Fruit fly (Drosophila melanogaster): Measurements from ENCODE around the gene CG7208.

Gene CG7208

dm6 chr3R:18146629-18147028, 38.9 kb downstream of the CG7208 start (continued):
- no peak for TF ChIP-seq Smox (GFP tag; optimal IDR thresholded peaks at IDR 0.05)
- TF ChIP-seq CG7368 (GFP tag; optimal IDR thresholded peaks at IDR 0.05) = no peak
- no peak for TF ChIP-seq achi (GFP tag; optimal IDR thresholded peaks at IDR 0.05)
- TF ChIP-seq vri (GFP tag; optimal IDR thresholded peaks at IDR 0.05) = no peak
- TF ChIP-seq Hr4 (GFP tag; optimal IDR thresholded peaks at IDR 0.05) = no peak
- no peak for TF ChIP-seq Gug (GFP tag; IDR thresholded peaks at IDR 0.05)
- TF ChIP-seq Eip93F (GFP tag; optimal IDR thresholded peaks at IDR 0.05) = no peak
- no peak for TF ChIP-seq CG32006 (GFP tag; optimal IDR thresholded peaks at IDR 0.05)
- TF ChIP-seq salr (GFP tag; optimal IDR thresholded peaks at IDR 0.05) = no peak
- TF ChIP-seq Eip75B (GFP tag; optimal IDR thresholded peaks at IDR 0.05) = no peak
- no peak for TF ChIP-seq Hr38 (GFP tag; optimal IDR thresholded peaks at IDR 0.05)
- peak; percentile 83 for TF ChIP-seq CG9139 (GFP tag; optimal IDR thresholded peaks at IDR 0.05)
- no peak for TF ChIP-seq Sox102F (GFP tag; optimal IDR thresholded peaks at IDR 0.05)
- no peak for TF ChIP-seq cyc (GFP tag; optimal IDR thresholded peaks at IDR 0.05)
- no peak for TF ChIP-seq acj6 (GFP tag; optimal IDR thresholded peaks at IDR 0.05)
- TF ChIP-seq CG1621 (tag; optimal IDR thresholded peaks at IDR 0.05) = peak; percentile 4
- no peak for TF ChIP-seq Sox14 (GFP tag; optimal IDR thresholded peaks at IDR 0.05)
- TF ChIP-seq Blimp-1 (GFP tag; optimal IDR thresholded peaks at IDR 0.05) = no peak
- no peak for TF ChIP-seq CG8319 (GFP tag; optimal IDR thresholded peaks at IDR 0.05)
- no peak for TF ChIP-seq pdm3 (GFP tag; optimal IDR thresholded peaks at IDR 0.05)
- TF ChIP-seq Sox15 (GFP tag; optimal IDR thresholded peaks at IDR 0.05) = no peak
- peak; percentile 63 to 90 for TF ChIP-seq ss (GFP tag; optimal IDR thresholded peaks at IDR 0.05)
- TF ChIP-seq CG8119 (GFP tag; IDR thresholded peaks at IDR 0.05) = peak; percentile 56; the same call in 1 of the 3 replicates
- TF ChIP-seq Eip78C (GFP tag) = peak; percentile 54

- TF ChIP-seq svp (GFP tag) (peak; percentile 35), Ets21C (GFP tag; optimal IDR thresholded peaks at IDR 0.05) (no peak), CG9139 (GFP tag; optimal IDR thresholded peaks at IDR 0.05) (no peak), Hr39 (GFP tag; optimal IDR thresholded peaks at IDR 0.05) (no peak)
Observed at dm6 chr3R:18144853-18145252, 40.7 kb downstream of the CG7208 start.
